Worm (Caenorhabditis elegans): ENCODE data around the gene col-150.

Gene col-150

DNA sequence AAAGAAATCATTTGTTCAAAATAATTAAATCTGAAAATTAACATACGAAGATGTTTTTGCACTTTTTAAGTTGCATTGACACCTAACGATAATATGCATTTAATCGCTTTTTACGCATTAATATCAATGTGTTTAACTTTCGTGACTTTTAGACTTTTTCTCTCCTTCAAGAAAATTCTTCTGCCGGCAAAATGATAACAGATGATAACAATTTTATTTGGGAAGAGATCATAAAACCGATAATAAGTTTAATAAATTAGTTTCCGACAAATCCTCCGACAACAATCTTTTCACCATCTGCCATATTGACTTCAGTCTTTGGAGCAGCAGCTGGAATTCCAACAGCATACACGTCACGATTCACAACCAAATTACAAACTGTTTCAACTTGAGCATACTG lies 14.3 kb downstream of the col-150 start:
- TF ChIP-seq dmd-6 (GFP tag; IDR thresholded peaks at IDR 0.05) (peak; percentile 63), nhr-76 (tag; optimal IDR thresholded peaks at IDR 0.05) (no peak), php-3 (GFP tag; IDR thresholded peaks at IDR 0.05) (peak; percentile 82), lin-1 (GFP tag; IDR thresholded peaks at IDR 0.05) (no peak), hif-1 (tag; optimal IDR thresholded peaks at IDR 0.05) (peak in 1 of 2 experiments; percentile 18), nhr-42 (GFP tag; IDR thresholded peaks at IDR 0.05) (no peak), pqm-1 (tag; optimal IDR thresholded peaks at IDR 0.05) (peak; percentile 69), dve-1 (tag; optimal IDR thresholded peaks at IDR 0.05; ENCODE audit: insufficient read depth) (peak; percentile 83), Y5F2A.4 (GFP tag; optimal IDR thresholded peaks at IDR 0.05) (no peak), gei-8 (GFP tag; optimal IDR thresholded peaks at IDR 0.05) (no peak), hlh-11 (tag; optimal IDR thresholded peaks at IDR 0.05) (peak; percentile 46), zfp-3 (GFP tag; conservative IDR thresholded peaks at IDR 0.05) (no peak), fkh-10 (GFP tag; optimal IDR thresholded peaks at IDR 0.05) (no peak), dpl-1 (GFP tag; optimal IDR thresholded peaks at IDR 0.05) (no peak), tra-1 (GFP tag; IDR thresholded peaks at IDR 0.05) (no peak), nhr-28 (tag; optimal IDR thresholded peaks at IDR 0.05) (peak; percentile 70), egl-43 (GFP tag; IDR thresholded peaks at IDR 0.05) (no peak), dmd-9 (GFP tag; IDR thresholded peaks at IDR 0.05) (no peak), daf-16 (GFP tag; optimal IDR thresholded peaks at IDR 0.05) (no peak), daf-16 (tag; optimal IDR thresholded peaks at IDR 0.05) (peak; percentile 88), daf-8 (GFP tag; IDR thresholded peaks at IDR 0.05) (no peak), daf-19 (GFP tag; conservative IDR thresholded peaks at IDR 0.05) (no peak), T26A8.4 (GFP tag; IDR thresholded peaks at IDR 0.05) (no peak), mdl-1 (tag; optimal IDR thresholded peaks at IDR 0.05) (no peak), zip-11 (GFP tag; IDR thresholded peaks at IDR 0.05) (no peak), nhr-77 (tag; optimal IDR thresholded peaks at IDR 0.05) (peak; percentile 28), ceh-32 (tag; optimal IDR thresholded peaks at IDR 0.05; ENCODE audit: poor library complexity) (no peak)

DNA sequence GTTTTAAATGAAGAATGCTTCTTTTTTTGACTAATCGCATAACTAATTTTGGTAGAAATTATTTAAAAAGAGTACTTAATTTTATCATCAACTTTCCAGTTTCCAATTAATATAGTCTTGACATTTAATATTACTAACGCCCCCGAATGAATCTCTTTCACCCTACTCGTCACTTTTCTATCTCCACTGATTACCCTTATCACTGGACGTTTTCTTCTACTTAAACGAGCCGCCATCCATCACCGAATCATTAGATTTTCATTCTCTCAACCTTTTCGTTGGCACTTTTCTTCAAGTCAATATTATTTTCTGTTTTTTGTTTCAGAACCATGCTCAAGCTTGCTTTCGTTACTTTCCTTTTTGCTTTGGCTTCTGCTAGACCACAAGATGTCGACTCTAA lies 16.9 kb downstream of the col-150 start, which contains the start of gene lys-1:
Gene lys-1, plus strand, starts transcription at position 326 of the 400 bp plus-strand sequence.
- TF ChIP-seq snpc-1.2 (GFP tag; IDR thresholded peaks at IDR 0.05) (no peak), mxl-3 (GFP tag; optimal IDR thresholded peaks at IDR 0.05) (no peak), nhr-237 (tag; optimal IDR thresholded peaks at IDR 0.05) (no peak), ctbp-1 (GFP tag; IDR thresholded peaks at IDR 0.05) (no peak), jun-1 (tag; optimal IDR thresholded peaks at IDR 0.05) (no peak), nhr-41 (GFP tag; IDR thresholded peaks at IDR 0.05) (no peak), nhr-11 (tag; optimal IDR thresholded peaks at IDR 0.05) (no peak), mdt-29 (GFP tag; IDR thresholded peaks at IDR 0.05) (no peak), dmd-6 (GFP tag; IDR thresholded peaks at IDR 0.05) (peak; percentile 55), nhr-28 (tag; optimal IDR thresholded peaks at IDR 0.05) (peak; percentile 68), set-16 (GFP tag; IDR thresholded peaks at IDR 0.05) (no peak), F44E2.7 (GFP tag; IDR thresholded peaks at IDR 0.05) (no peak), duxl-1 (tag; optimal IDR thresholded peaks at IDR 0.05; ENCODE audit: poor library complexity) (no peak), egl-43 (GFP tag; IDR thresholded peaks at IDR 0.05) (no peak), skn-1 (tag; optimal IDR thresholded peaks at IDR 0.05) (no peak), zip-2 (tag; optimal IDR thresholded peaks at IDR 0.05) (no peak), nhr-42 (GFP tag; IDR thresholded peaks at IDR 0.05) (no peak), unc-62 (GFP tag; optimal IDR thresholded peaks at IDR 0.05 in 1 of 2) (no peak), unc-62 (tag; optimal IDR thresholded peaks at IDR 0.05) (no peak), nhr-48 (tag; optimal IDR thresholded peaks at IDR 0.05) (no peak), mdl-1 (tag; optimal IDR thresholded peaks at IDR 0.05) (no peak), F10B5.3 (tag; optimal IDR thresholded peaks at IDR 0.05) (no peak), unc-130 (GFP tag; optimal IDR thresholded peaks at IDR 0.05) (no peak), hlh-11 (tag; optimal IDR thresholded peaks at IDR 0.05) (peak; percentile 48), lin-29 (GFP tag; IDR thresholded peaks at IDR 0.05) (no peak), nhr-77 (tag; optimal IDR thresholded peaks at IDR 0.05) (peak; percentile 8), nhr-102 (tag; optimal IDR thresholded peaks at IDR 0.05) (no peak), R02D3.7 (tag; optimal IDR thresholded peaks at IDR 0.05) (no peak), Y75B8A.6 (GFP tag; IDR thresholded peaks at IDR 0.05) (no peak), madf-5 (GFP tag; IDR thresholded peaks at IDR 0.05) (no peak), hlh-30 (tag; optimal IDR thresholded peaks at IDR 0.05; ENCODE audit: insufficient read depth) (no peak), lin-1 (GFP tag; IDR thresholded peaks at IDR 0.05) (no peak)

Measured in whole organism, L4 larva.